Fruit fly (Drosophila melanogaster): ENCODE measurements around the gene Nepl8.

The Nepl8 gene

dm6 chr2L:16535071-16535581 lies 47.2 kb downstream of the Nepl8 start (continued):
- TF ChIP-seq MTF-1 (GFP tag; optimal IDR thresholded peaks at IDR 0.05; ENCODE audit: borderline replicate concordance): no peak
- TF ChIP-seq jigr1 (GFP tag; IDR thresholded peaks at IDR 0.05): 0 out of 3 replicates have a peak, but pooled peaks have one; percentile 50
- no peak for TF ChIP-seq YL-1 (GFP tag; optimal IDR thresholded peaks at IDR 0.05)
- no peak for TF ChIP-seq Poxn (GFP tag; IDR thresholded peaks at IDR 0.05)
- peak; percentile 45 for TF ChIP-seq CG12104 (GFP tag; optimal IDR thresholded peaks at IDR 0.05)
- TF ChIP-seq NFAT (GFP tag; IDR thresholded peaks at IDR 0.05): peak; percentile 18; the same call in 1 of the 2 replicates
- TF ChIP-seq CG2129 (GFP tag; IDR thresholded peaks at IDR 0.05; ENCODE audit: partially characterized antibody): no peak
- TF ChIP-seq her (GFP tag; optimal IDR thresholded peaks at IDR 0.05): peak; percentile 73
- TF ChIP-seq CG16779 (GFP tag; IDR thresholded peaks at IDR 0.05): no peak
- TF ChIP-seq fd102C (GFP tag; optimal IDR thresholded peaks at IDR 0.05): no peak
- peak; percentile 69 for TF ChIP-seq Asciz (GFP tag; optimal IDR thresholded peaks at IDR 0.05)
- no peak for TF ChIP-seq Awh (GFP tag; IDR thresholded peaks at IDR 0.05)
- no peak for TF ChIP-seq Stat92E (GFP tag; optimal IDR thresholded peaks at IDR 0.05)
- peak; percentile 59 for TF ChIP-seq CG18262 (tag; optimal IDR thresholded peaks at IDR 0.05)
- TF ChIP-seq fru (optimal IDR thresholded peaks at IDR 0.05): no peak
- TF ChIP-seq hkb (optimal IDR thresholded peaks at IDR 0.05): no peak
- peak; percentile 38; the same call in 1 of the 2 replicates for TF ChIP-seq hkb (GFP tag; IDR thresholded peaks at IDR 0.05)
- TF ChIP-seq sd (tag; optimal IDR thresholded peaks at IDR 0.05): peak; percentile 71
- TF ChIP-seq CG31388 (GFP tag; optimal IDR thresholded peaks at IDR 0.05): no peak
- TF ChIP-seq Rfx (GFP tag; IDR thresholded peaks at IDR 0.05): peak; percentile 74
- peak; percentile 60 for TF ChIP-seq CG6654 (GFP tag; optimal IDR thresholded peaks at IDR 0.05)
- TF ChIP-seq CG15073 (GFP tag; optimal IDR thresholded peaks at IDR 0.05): no peak
- TF ChIP-seq Lpt (GFP tag; optimal IDR thresholded peaks at IDR 0.05): no peak
- no peak for TF ChIP-seq CG7987 (GFP tag; optimal IDR thresholded peaks at IDR 0.05)
- TF ChIP-seq CG17802 (tag; optimal IDR thresholded peaks at IDR 0.05): peak; percentile 9
- TF ChIP-seq fd96Cb (tag; optimal IDR thresholded peaks at IDR 0.05): peak; percentile 72
- peak; percentile 56 for TF ChIP-seq CG8089 (GFP tag; optimal IDR thresholded peaks at IDR 0.05)
- TF ChIP-seq corto (GFP tag; optimal IDR thresholded peaks at IDR 0.05): no peak
- TF ChIP-seq Doc2 (GFP tag; IDR thresholded peaks at IDR 0.05): no peak
- TF ChIP-seq gcm2 (GFP tag; optimal IDR thresholded peaks at IDR 0.05): no peak
- no peak for TF ChIP-seq sens-2 (GFP tag; IDR thresholded peaks at IDR 0.05)
- no peak; the same call in 2 of the 3 replicates for TF ChIP-seq CG14050 (GFP tag; IDR thresholded peaks at IDR 0.05)
- TF ChIP-seq grau (tag; optimal IDR thresholded peaks at IDR 0.05): peak; percentile 87
- TF ChIP-seq CG10431 (GFP tag; optimal IDR thresholded peaks at IDR 0.05): no peak
- peak; percentile 47 for TF ChIP-seq Mes4 (GFP tag; optimal IDR thresholded peaks at IDR 0.05)
- peak in 1 of 2 experiments; percentile 1 for TF ChIP-seq crp (GFP tag; optimal IDR thresholded peaks at IDR 0.05)
- peak; percentile 50; the same call in 2 of the 3 replicates for TF ChIP-seq tgo (GFP tag; IDR thresholded peaks at IDR 0.05)

dm6 chr2L:16535673-16536144 lies 47.8 kb downstream of the Nepl8 start:
- TF ChIP-seq oc (tag; optimal IDR thresholded peaks at IDR 0.05) (peak; percentile 98), pan (optimal IDR thresholded peaks at IDR 0.05) (no peak), pan (GFP tag; optimal IDR thresholded peaks at IDR 0.05 in 1 of 2, IDR thresholded peaks at IDR 0.05 in 1 of 2) (peak in 1 of 2 experiments; percentile 96), schlank (tag; optimal IDR thresholded peaks at IDR 0.05) (peak; percentile 80), CG7928 (GFP tag; optimal IDR thresholded peaks at IDR 0.05) (peak; percentile 48), Hand (GFP tag; optimal IDR thresholded peaks at IDR 0.05) (peak; percentile 85), CG6791 (GFP tag; IDR thresholded peaks at IDR 0.05; ENCODE audit: partially characterized antibody) (no peak), lilli (GFP tag; optimal IDR thresholded peaks at IDR 0.05) (peak; percentile 84), dm (GFP tag; optimal IDR thresholded peaks at IDR 0.05) (peak; percentile 70), Abd-B (GFP tag; optimal IDR thresholded peaks at IDR 0.05) (peak; percentile 74), psq (GFP tag; optimal IDR thresholded peaks at IDR 0.05) (peak; percentile 84), pnt (GFP tag; optimal IDR thresholded peaks at IDR 0.05) (peak; percentile 91), CG13424 (tag; optimal IDR thresholded peaks at IDR 0.05) (peak; percentile 93), CG10431 (GFP tag; optimal IDR thresholded peaks at IDR 0.05) (peak; percentile 83), bigmax (GFP tag; optimal IDR thresholded peaks at IDR 0.05) (peak; percentile 24), nerfin-2 (GFP tag; IDR thresholded peaks at IDR 0.05; ENCODE audit: partially characterized antibody) (no peak)

Data from whole organism, embryonic.